Fruit fly (Drosophila melanogaster) whole organism, embryonic: ENCODE measurements around the gene CG5808.

Experiments
- Abd-B ChIP-seq: fragments of 200-800 bp; sonication (Bioruptor generic); optimal IDR thresholded peaks from 2 replicates; lab custom pipeline; 2018; ENCODE audit warnings: missing biosample characterization, mild to moderate bottlenecking, missing genetic modification characterization, moderate library complexity
- Atf-2 ChIP-seq: fragments of 200-800 bp; sonication (Bioruptor generic); optimal IDR thresholded peaks from 2 replicates; lab custom pipeline; 2016; ENCODE audit warnings: missing biosample characterization, missing genetic modification characterization
- Bteb2 ChIP-seq: fragments of 200-800 bp; sonication (Bioruptor generic); optimal IDR thresholded peaks from 2 replicates; lab custom pipeline; 2016; ENCODE audit warnings: missing biosample characterization, missing genetic modification characterization
- C15 ChIP-seq: fragments of 200-800 bp; sonication (Bioruptor generic); IDR thresholded peaks from 3 replicates; pipeline ENCODE4 v1.3.6; 2022; ENCODE audit warnings: missing biosample characterization, missing genetic modification characterization
- CG10274 ChIP-seq: fragments of 200-800 bp; sonication (Bioruptor generic); optimal IDR thresholded peaks from 3 replicates; lab custom pipeline; 2017; ENCODE audit warnings: missing biosample characterization, mild to moderate bottlenecking, missing genetic modification characterization
- CG10366 ChIP-seq: fragments of 200-800 bp; sonication (Bioruptor generic); IDR thresholded peaks from 2 replicates; pipeline ENCODE4 v1.3.6; 2022; ENCODE audit warnings: missing biosample characterization, missing genetic modification characterization
- CG10462 ChIP-seq: fragments of 200-800 bp; sonication (Bioruptor generic); optimal IDR thresholded peaks from 2 replicates; lab custom pipeline; 2016; ENCODE audit warnings: missing biosample characterization, missing genetic modification characterization
- CG11695 ChIP-seq: fragments of 200-800 bp; sonication (Bioruptor generic); IDR thresholded peaks from 3 replicates; pipeline ENCODE4 v1.3.6; 2022; ENCODE audit warnings: missing biosample characterization, missing genetic modification characterization
- CG12391 ChIP-seq: fragments of 200-800 bp; sonication (Bioruptor generic); optimal IDR thresholded peaks from 3 replicates; lab custom pipeline; 2018; ENCODE audit warnings: missing biosample characterization, mild to moderate bottlenecking, missing genetic modification characterization, moderate library complexity
- CG13123 ChIP-seq: fragments of 200-800 bp; sonication (Bioruptor generic); optimal IDR thresholded peaks from 2 replicates; lab custom pipeline; 2016; ENCODE audit warnings: missing biosample characterization, missing genetic modification characterization
- CG13296 ChIP-seq: fragments of 200-800 bp; sonication (Bioruptor generic); optimal IDR thresholded peaks from 3 replicates; lab custom pipeline; 2018; ENCODE audit warnings: missing biosample characterization, mild to moderate bottlenecking, missing genetic modification characterization
- CG13775 ChIP-seq: fragments of 200-800 bp; sonication (Bioruptor generic); optimal IDR thresholded peaks from 3 replicates; lab custom pipeline; 2017; ENCODE audit warnings: missing biosample characterization, mild to moderate bottlenecking, missing genetic modification characterization
- CG15696 ChIP-seq: fragments of 200-800 bp; sonication (Bioruptor generic); optimal IDR thresholded peaks from 2 replicates; lab custom pipeline; 2019; ENCODE audit warnings: missing biosample characterization, mild to moderate bottlenecking, missing genetic modification characterization, moderate library complexity
- CG1602 ChIP-seq: fragments of 200-800 bp; sonication (Bioruptor generic); optimal IDR thresholded peaks from 3 replicates; lab custom pipeline; 2016; ENCODE audit warnings: missing biosample characterization, missing genetic modification characterization
- CG17328 ChIP-seq: fragments of 200-800 bp; sonication (Bioruptor generic); IDR thresholded peaks from 2 replicates; pipeline ENCODE4 v1.3.6; 2022; ENCODE audit warnings: missing biosample characterization, missing genetic modification characterization
- CG17912 ChIP-seq: fragments of 200-800 bp; sonication (Bioruptor generic); optimal IDR thresholded peaks from 2 replicates; lab custom pipeline; 2018; ENCODE audit warnings: missing biosample characterization, mild to moderate bottlenecking, missing genetic modification characterization
- CG18476 ChIP-seq: fragments of 200-800 bp; sonication (Bioruptor generic); optimal IDR thresholded peaks from 2 replicates; lab custom pipeline; 2016; ENCODE audit warnings: missing biosample characterization, mild to moderate bottlenecking, missing genetic modification characterization
- CG34376 ChIP-seq: fragments of 200-800 bp; sonication (Bioruptor generic); optimal IDR thresholded peaks from 2 replicates; lab custom pipeline; 2018; ENCODE audit warnings: missing biosample characterization, mild to moderate bottlenecking, missing genetic modification characterization
- CG3838 ChIP-seq: fragments of 200-800 bp; sonication (Bioruptor generic); optimal IDR thresholded peaks from 3 replicates; lab custom pipeline; 2016; ENCODE audit warnings: missing biosample characterization, missing genetic modification characterization
- CG4617 ChIP-seq: fragments of 200-800 bp; sonication (Bioruptor generic); optimal IDR thresholded peaks from 3 replicates; lab custom pipeline; 2016; ENCODE audit warnings: missing biosample characterization, missing genetic modification characterization, borderline replicate concordance
- CG6654 ChIP-seq: fragments of 200-800 bp; sonication (Bioruptor generic); optimal IDR thresholded peaks from 2 replicates; lab custom pipeline; 2017; ENCODE audit warnings: missing biosample characterization, mild to moderate bottlenecking, missing genetic modification characterization
- CG7271 ChIP-seq: fragments of 200-800 bp; sonication (Bioruptor generic); optimal IDR thresholded peaks from 2 replicates; lab custom pipeline; 2018; ENCODE audit warnings: missing biosample characterization, mild to moderate bottlenecking, missing genetic modification characterization, moderate library complexity
- CG8924 ChIP-seq: fragments of 200-800 bp; optimal IDR thresholded peaks from 3 replicates; lab custom pipeline; 2019; ENCODE audit warnings: missing biosample characterization, mild to moderate bottlenecking, missing genetic modification characterization, moderate library complexity
- CoRest ChIP-seq: fragments of 200-800 bp; sonication (Bioruptor generic); optimal IDR thresholded peaks from 3 replicates; lab custom pipeline; 2018; ENCODE audit warnings: missing biosample characterization, mild to moderate bottlenecking, missing genetic modification characterization, moderate library complexity
- Dip2 ChIP-seq: fragments of 200-800 bp; sonication (Bioruptor generic); IDR thresholded peaks from 2 replicates; pipeline ENCODE4 v1.3.6; 2022; ENCODE audit warnings: missing biosample characterization, missing genetic modification characterization
- Drgx ChIP-seq: fragments of 200-800 bp; sonication (Bioruptor generic); IDR thresholded peaks from 2 replicates; pipeline ENCODE4 v1.3.6; 2022; ENCODE audit warnings: missing biosample characterization, missing genetic modification characterization
- Fer3 ChIP-seq: fragments of 200-800 bp; sonication (Bioruptor generic); optimal IDR thresholded peaks from 2 replicates; lab custom pipeline; 2018; ENCODE audit warnings: missing biosample characterization, mild to moderate bottlenecking, missing genetic modification characterization, moderate library complexity
- Hmr ChIP-seq: fragments of 200-800 bp; sonication (Bioruptor generic); optimal IDR thresholded peaks from 3 replicates; lab custom pipeline; 2017; ENCODE audit warnings: mild to moderate bottlenecking, missing biosample characterization, missing genetic modification reagents, missing genetic modification characterization
- Oli ChIP-seq: fragments of 200-800 bp; sonication (Bioruptor generic); optimal IDR thresholded peaks from 2 replicates; lab custom pipeline; 2018; ENCODE audit warnings: missing biosample characterization, mild to moderate bottlenecking, missing genetic modification characterization, moderate library complexity
- Ravus ChIP-seq: fragments of 200-800 bp; sonication (Bioruptor generic); IDR thresholded peaks from 2 replicates; pipeline ENCODE4 v1.3.6; 2022; ENCODE audit warnings: missing biosample characterization, missing genetic modification characterization
- bab2 ChIP-seq: fragments of 200-800 bp; sonication (Bioruptor generic); optimal IDR thresholded peaks from 2 replicates; lab custom pipeline; 2016; ENCODE audit warnings: missing biosample characterization, missing genetic modification characterization
- chif ChIP-seq, 2 experiments: fragments of 200-800 bp; sonication (Bioruptor generic); optimal IDR thresholded peaks; 3 replicates each; lab custom pipeline; 2016; ENCODE audit warnings: missing biosample characterization in 2 of 2, missing genetic modification characterization in 2 of 2
- dimm ChIP-seq: fragments of 200-800 bp; sonication (Bioruptor generic); IDR thresholded peaks from 2 replicates; pipeline ENCODE4 v1.3.6; 2022; ENCODE audit warnings: missing biosample characterization, missing genetic modification characterization
- dmrt11E ChIP-seq: fragments of 200-800 bp; sonication (Bioruptor generic); optimal IDR thresholded peaks from 3 replicates; lab custom pipeline; 2018; ENCODE audit warnings: missing biosample characterization, mild to moderate bottlenecking, missing genetic modification characterization, moderate library complexity
- ewg ChIP-seq: fragments of 200-800 bp; sonication (Bioruptor generic); optimal IDR thresholded peaks from 3 replicates; lab custom pipeline; 2017; ENCODE audit warnings: mild to moderate bottlenecking, missing biosample characterization, missing genetic modification reagents, missing genetic modification characterization
- gcm2 ChIP-seq: fragments of 200-800 bp; sonication (Bioruptor generic); optimal IDR thresholded peaks from 2 replicates; lab custom pipeline; 2016; ENCODE audit warnings: missing biosample characterization, missing genetic modification characterization
- hkb ChIP-seq, 2 experiments: fragments of 200-800 bp in 1 of 2; fragments of >200 bp in 1 of 2; sonication (Bioruptor generic) in 1 of 2; IDR thresholded peaks in 1 of 2; optimal IDR thresholded peaks in 1 of 2; 2 replicates each; pipeline versions ENCODE4 v1.3.6 to Lab custom; 2017 to 2022; ENCODE audit warnings: missing biosample characterization in 1 of 2, missing genetic modification characterization in 1 of 2
- ken ChIP-seq: fragments of 200-800 bp; sonication (Bioruptor generic); IDR thresholded peaks from 3 replicates; pipeline ENCODE4 v1.3.6; 2022; ENCODE audit warnings: missing biosample characterization, missing genetic modification characterization
- mld ChIP-seq: fragments of 200-800 bp; sonication (Bioruptor generic); IDR thresholded peaks from 3 replicates; pipeline ENCODE4 v1.3.6; 2022; ENCODE audit warnings: missing biosample characterization, missing genetic modification characterization; ENCODE audit not compliant: partially characterized antibody
- ranshi ChIP-seq: fragments of 200-800 bp; sonication (Bioruptor generic); IDR thresholded peaks from 2 replicates; pipeline ENCODE4 v1.3.6; 2022; ENCODE audit warnings: missing biosample characterization, missing genetic modification characterization
- ro ChIP-seq: fragments of 200-800 bp; sonication (Bioruptor generic); IDR thresholded peaks from 2 replicates; pipeline ENCODE4 v1.3.6; 2022; ENCODE audit warnings: missing biosample characterization, missing genetic modification characterization
- run ChIP-seq: fragments of 200-800 bp; sonication (Bioruptor generic); optimal IDR thresholded peaks from 3 replicates; lab custom pipeline; 2018; ENCODE audit warnings: missing biosample characterization, mild to moderate bottlenecking, missing genetic modification characterization
- sc ChIP-seq, 3 experiments: fragments of >200 bp in 2 of 3; fragments of 200-800 bp in 1 of 3; sonication (Bioruptor generic) in 1 of 3; optimal IDR thresholded peaks; 2 replicates in 2 of 3; 3 replicates in 1 of 3; lab custom pipeline; 2017; ENCODE audit warnings: mild to moderate bottlenecking in 1 of 3, missing biosample characterization in 1 of 3, missing genetic modification characterization in 1 of 3, missing genetic modification reagents in 1 of 3
- sens-2 ChIP-seq: fragments of 200-800 bp; sonication (Bioruptor generic); IDR thresholded peaks from 2 replicates; pipeline ENCODE4 v1.3.6; 2022; ENCODE audit warnings: missing biosample characterization, missing genetic modification characterization
- sqz ChIP-seq: fragments of 200-800 bp; sonication (Bioruptor generic); optimal IDR thresholded peaks from 3 replicates; lab custom pipeline; 2018; ENCODE audit warnings: missing biosample characterization, mild to moderate bottlenecking, missing genetic modification characterization
- ssp ChIP-seq: fragments of 200-800 bp; sonication (Bioruptor generic); IDR thresholded peaks from 2 replicates; pipeline ENCODE4 v1.3.6; 2022; ENCODE audit warnings: missing biosample characterization, missing genetic modification characterization
- tgo ChIP-seq: fragments of 200-800 bp; sonication (Bioruptor generic); IDR thresholded peaks from 3 replicates; pipeline ENCODE4 v1.3.6; 2022; ENCODE audit warnings: missing biosample characterization, missing genetic modification characterization
- tna ChIP-seq: fragments of 200-800 bp; sonication (Bioruptor generic); IDR thresholded peaks from 2 replicates; pipeline ENCODE4 v1.3.6; 2022; ENCODE audit warnings: missing biosample characterization, missing genetic modification characterization; ENCODE audit not compliant: partially characterized antibody
- trem ChIP-seq: fragments of 200-800 bp; optimal IDR thresholded peaks from 3 replicates; lab custom pipeline; 2019; ENCODE audit warnings: missing biosample characterization, mild to moderate bottlenecking, missing genetic modification characterization, moderate library complexity
- vvl ChIP-seq: fragments of 200-800 bp; sonication (Bioruptor generic); IDR thresholded peaks from 2 replicates; pipeline ENCODE4 v1.3.6; 2022; ENCODE audit warnings: missing biosample characterization, missing genetic modification characterization

CG5808 gene

DNA sequence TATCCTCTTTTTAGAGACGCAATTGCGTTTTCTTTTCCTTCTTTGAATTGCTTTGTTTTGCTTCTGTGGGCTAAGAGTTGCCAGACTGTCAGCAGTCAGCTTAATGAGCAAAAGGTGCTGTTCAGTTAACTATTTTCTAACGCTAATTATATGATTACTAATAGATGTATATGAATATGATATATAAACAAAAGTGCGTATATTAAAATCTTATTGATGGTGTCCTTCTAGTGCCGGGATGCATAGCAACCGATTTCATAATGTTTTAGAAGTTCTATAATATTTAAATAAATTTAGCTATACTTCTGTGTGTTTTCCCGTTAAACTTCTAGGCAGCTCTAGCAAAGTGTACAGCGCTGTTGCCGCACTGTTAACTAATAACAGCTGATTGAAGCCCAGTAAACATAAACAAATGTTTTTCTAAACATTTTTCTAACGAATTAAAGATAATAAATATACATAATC, 13.1 kb upstream of the CG5808 start, which contains the start of the genes Kaz and CG43273 (continued):
- TF ChIP-seq vvl = peak; percentile 69
- TF ChIP-seq Dip2 (GFP tag; lab: Robert Waterston, UW) = no peak
- no peak for TF ChIP-seq sens-2
- TF ChIP-seq ssp (GFP tag; lab: Robert Waterston, UW) = 0 out of 2 replicates have a peak, but pooled peaks have one; percentile 27
- peak; percentile 31 for TF ChIP-seq CG18476 (GFP tag; lab: Kevin White, UChicago)
- TF ChIP-seq CG17912 (GFP tag; lab: Kevin White, UChicago) = no peak
- peak; percentile 26; the same call in 1 of the 3 replicates for TF ChIP-seq tgo (GFP tag; lab: Robert Waterston, UW)
- peak; percentile 42 for TF ChIP-seq Hmr
- peak; percentile 44 for TF ChIP-seq CG10462 (GFP tag; lab: Kevin White, UChicago)
- TF ChIP-seq CG10274 (GFP tag; lab: Kevin White, UChicago) = no peak
- peak in 1 of 2 experiments; percentile 11 for TF ChIP-seq chif (GFP tag; optimal IDR thresholded peaks at IDR 0.05; lab: Kevin White, UChicago)
- peak; percentile 86 for TF ChIP-seq trem
- no peak for TF ChIP-seq Fer3
- no peak for TF ChIP-seq dimm (GFP tag; lab: Robert Waterston, UW)
- TF ChIP-seq Bteb2 (GFP tag; lab: Kevin White, UChicago) = no peak
- TF ChIP-seq CG6654 = no peak
- TF ChIP-seq Drgx (GFP tag; lab: Robert Waterston, UW) = no peak
- no peak; the same call in 1 of the 2 replicates for TF ChIP-seq Ravus (GFP tag; lab: Robert Waterston, UW)
- TF ChIP-seq CG13775 (GFP tag; lab: Kevin White, UChicago) = peak; percentile 66
- TF ChIP-seq CG13296 (GFP tag; lab: Kevin White, UChicago) = no peak
- no peak for TF ChIP-seq hkb (optimal IDR thresholded peaks at IDR 0.05; lab: Kevin White, UChicago)
- no peak for TF ChIP-seq hkb (GFP tag; IDR thresholded peaks at IDR 0.05; lab: Robert Waterston, UW)
- peak; percentile 8 for TF ChIP-seq CG3838 (GFP tag; lab: Kevin White, UChicago)
- peak; percentile 2 for TF ChIP-seq CG7271 (tag; lab: Kevin White, UChicago)
- no peak for TF ChIP-seq sc (optimal IDR thresholded peaks at IDR 0.05; lab: Kevin White, UChicago)
- TF ChIP-seq sc (GFP tag; optimal IDR thresholded peaks at IDR 0.05; lab: Kevin White, UChicago) = no peak
- TF ChIP-seq ranshi (GFP tag; lab: Robert Waterston, UW) = no peak
- no peak for TF ChIP-seq Atf-2
- no peak for TF ChIP-seq sqz (GFP tag; lab: Kevin White, UChicago)
- peak; percentile 57; the same call in 2 of the 3 replicates for TF ChIP-seq ken (GFP tag; lab: Robert Waterston, UW)
- TF ChIP-seq CG15696 (tag; lab: Kevin White, UChicago) = peak; percentile 67
- no peak for TF ChIP-seq mld (GFP tag; lab: Robert Waterston, UW)
- TF ChIP-seq run (tag; lab: Kevin White, UChicago) = no peak
- peak; percentile 33; the same call in 1 of the 2 replicates for TF ChIP-seq CG17328 (GFP tag; lab: Robert Waterston, UW)
- peak; percentile 74 for TF ChIP-seq CG8924 (tag; lab: Kevin White, UChicago)
- TF ChIP-seq Oli = peak; percentile 44
- TF ChIP-seq CG11695 = no peak
- TF ChIP-seq tna (GFP tag; lab: Robert Waterston, UW) = no peak
- peak; percentile 49; the same call in 1 of the 2 replicates for TF ChIP-seq CG10366 (GFP tag; lab: Robert Waterston, UW)
- TF ChIP-seq dmrt11E (tag; lab: Kevin White, UChicago) = peak; percentile 40
- TF ChIP-seq CoRest (tag; lab: Kevin White, UChicago) = peak; percentile 79
- TF ChIP-seq ro (GFP tag; lab: Robert Waterston, UW) = no peak
- TF ChIP-seq CG4617 = peak; percentile 57
- no peak for TF ChIP-seq bab2 (GFP tag; lab: Kevin White, UChicago)
- TF ChIP-seq ewg (GFP tag; lab: Kevin White, UChicago) = peak; percentile 54
- no peak for TF ChIP-seq gcm2
- no peak for TF ChIP-seq CG13123 (GFP tag; lab: Kevin White, UChicago)
- TF ChIP-seq C15 = no peak
- TF ChIP-seq CG34376 (GFP tag; lab: Kevin White, UChicago) = peak; percentile 14
- TF ChIP-seq Abd-B (GFP tag; lab: Kevin White, UChicago) = peak; percentile 81
- TF ChIP-seq CG1602 (GFP tag; lab: Kevin White, UChicago) = peak; percentile 48
- peak; percentile 81 for TF ChIP-seq CG12391 (tag; lab: Kevin White, UChicago)
